Worm (Caenorhabditis elegans): ENCODE results near the gene scl-27.

DNA sequence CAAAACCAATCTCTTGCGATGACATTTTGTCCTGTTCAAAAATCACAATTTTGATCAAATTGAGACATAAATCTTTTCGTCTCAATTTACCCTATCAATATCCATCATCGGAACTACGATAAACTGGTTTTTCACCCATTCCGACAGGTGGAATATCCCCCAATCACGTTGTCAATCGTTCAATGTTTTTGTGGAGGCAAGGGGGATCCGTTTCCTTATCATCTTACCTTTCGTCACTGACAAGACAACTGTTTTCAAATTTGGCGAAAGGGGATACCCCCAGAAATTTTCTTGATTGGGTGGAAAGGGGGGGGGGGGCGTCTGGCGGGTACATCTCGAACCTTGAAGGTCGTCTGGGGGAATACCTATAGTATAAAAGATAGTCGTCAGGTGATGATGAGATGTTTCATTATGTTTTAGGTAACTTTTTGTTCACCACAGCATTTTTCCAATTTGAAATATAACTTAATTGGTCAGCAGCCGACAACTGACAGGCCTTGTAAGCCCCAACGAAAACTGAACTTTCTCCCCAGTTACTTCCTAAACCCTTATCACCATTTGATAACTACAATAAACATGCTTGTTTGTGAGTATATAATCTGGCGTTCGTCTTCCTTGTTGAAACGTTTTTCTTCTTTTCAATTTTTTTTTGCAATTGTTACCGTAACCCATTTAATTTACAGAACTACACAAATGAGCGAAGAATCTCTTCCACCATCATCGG is 18.4 kb upstream of the scl-27 start, which contains the start of gene ZK6.8:
- TF ChIP-seq blmp-1 (tag; optimal IDR thresholded peaks at IDR 0.05) (no peak), elt-1 (tag; optimal IDR thresholded peaks at IDR 0.05; ENCODE audit: borderline replicate concordance, insufficient read depth) (no peak), sptf-1 (tag; optimal IDR thresholded peaks at IDR 0.05) (no peak), mls-2 (tag; optimal IDR thresholded peaks at IDR 0.05) (no peak), M03D4.4 (tag; optimal IDR thresholded peaks at IDR 0.05) (no peak), nhr-237 (tag; optimal IDR thresholded peaks at IDR 0.05) (no peak), hlh-1 (tag; optimal IDR thresholded peaks at IDR 0.05) (no peak), unc-62 (GFP tag; optimal IDR thresholded peaks at IDR 0.05) (no peak), unc-39 (tag; optimal IDR thresholded peaks at IDR 0.05) (no peak), elt-3 (tag; optimal IDR thresholded peaks at IDR 0.05) (no peak), nhr-2 (tag; optimal IDR thresholded peaks at IDR 0.05) (no peak), lsy-2 (tag; optimal IDR thresholded peaks at IDR 0.05) (no peak), nhr-12 (tag; optimal IDR thresholded peaks at IDR 0.05) (no peak), ztf-11 (tag; optimal IDR thresholded peaks at IDR 0.05) (no peak)

All from whole organism, mixed stage, embryonic.